Worm (Caenorhabditis elegans) whole organism, dauer: ENCODE measurements around the gene nspb-1.

Source experiments
- unc-62 ChIP-seq: sonication (generic microtip); optimal IDR thresholded peaks from 2 replicates; lab custom pipeline; 2017; ENCODE audit warnings: missing biosample characterization, missing genetic modification reagents, missing genetic modification characterization

The nspb-1 gene

ce11 chrIV:6574343-6574742 lies 16.6 kb downstream of the nspb-1 start:
- TF ChIP-seq unc-62 (GFP tag; lab: Kevin White, UChicago) = no peak

ce11 chrIV:6572655-6573054 lies 18.3 kb downstream of the nspb-1 start:
- TF ChIP-seq unc-62 (GFP tag; lab: Kevin White, UChicago) = no peak

ce11 chrIV:6572238-6572637 lies 18.7 kb downstream of the nspb-1 start, which contains the start of gene bicd-1:
TSS of gene bicd-1 (minus strand) at chrIV:6572338.
- no peak for TF ChIP-seq unc-62 (GFP tag; lab: Kevin White, UChicago)

- no peak for TF ChIP-seq unc-62 (GFP tag; lab: Kevin White, UChicago)
Observed at ce11 chrIV:6565605-6566004, 25.3 kb downstream of the nspb-1 start.

DNA sequence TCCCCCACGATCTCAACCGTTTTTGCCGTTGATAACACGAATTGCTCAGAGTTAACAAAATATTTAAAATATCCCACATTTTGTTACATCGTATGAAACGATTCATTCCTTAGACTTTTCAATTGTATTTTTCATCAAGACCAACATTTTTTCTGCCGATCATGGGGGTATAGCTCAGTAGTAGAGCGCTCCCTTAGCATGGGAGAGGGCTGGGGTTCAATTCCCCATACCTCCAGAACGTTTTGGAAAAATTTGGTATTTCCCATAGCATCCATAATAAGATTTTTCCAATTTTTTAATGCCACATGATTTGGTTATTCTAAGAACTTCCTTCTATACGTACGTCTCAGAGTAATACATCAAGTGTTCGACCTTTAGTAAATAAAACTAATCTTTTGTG lies 28.9 kb downstream of the nspb-1 start:
- no peak for TF ChIP-seq unc-62 (GFP tag; lab: Kevin White, UChicago)

ce11 chrIV:6560434-6560833 lies 30.5 kb downstream of the nspb-1 start, which contains the start of gene best-9:
TSS of gene best-9 (plus strand) at chrIV:6560734.
- TF ChIP-seq unc-62 (GFP tag; lab: Kevin White, UChicago) = no peak

ce11 chrIV:6556624-6557368 lies 34.1 kb downstream of the nspb-1 start, which contains the start of gene try-3:
TSS of gene try-3 (plus strand) at chrIV:6557155.
- TF ChIP-seq unc-62 (GFP tag; lab: Kevin White, UChicago) = no peak

DNA sequence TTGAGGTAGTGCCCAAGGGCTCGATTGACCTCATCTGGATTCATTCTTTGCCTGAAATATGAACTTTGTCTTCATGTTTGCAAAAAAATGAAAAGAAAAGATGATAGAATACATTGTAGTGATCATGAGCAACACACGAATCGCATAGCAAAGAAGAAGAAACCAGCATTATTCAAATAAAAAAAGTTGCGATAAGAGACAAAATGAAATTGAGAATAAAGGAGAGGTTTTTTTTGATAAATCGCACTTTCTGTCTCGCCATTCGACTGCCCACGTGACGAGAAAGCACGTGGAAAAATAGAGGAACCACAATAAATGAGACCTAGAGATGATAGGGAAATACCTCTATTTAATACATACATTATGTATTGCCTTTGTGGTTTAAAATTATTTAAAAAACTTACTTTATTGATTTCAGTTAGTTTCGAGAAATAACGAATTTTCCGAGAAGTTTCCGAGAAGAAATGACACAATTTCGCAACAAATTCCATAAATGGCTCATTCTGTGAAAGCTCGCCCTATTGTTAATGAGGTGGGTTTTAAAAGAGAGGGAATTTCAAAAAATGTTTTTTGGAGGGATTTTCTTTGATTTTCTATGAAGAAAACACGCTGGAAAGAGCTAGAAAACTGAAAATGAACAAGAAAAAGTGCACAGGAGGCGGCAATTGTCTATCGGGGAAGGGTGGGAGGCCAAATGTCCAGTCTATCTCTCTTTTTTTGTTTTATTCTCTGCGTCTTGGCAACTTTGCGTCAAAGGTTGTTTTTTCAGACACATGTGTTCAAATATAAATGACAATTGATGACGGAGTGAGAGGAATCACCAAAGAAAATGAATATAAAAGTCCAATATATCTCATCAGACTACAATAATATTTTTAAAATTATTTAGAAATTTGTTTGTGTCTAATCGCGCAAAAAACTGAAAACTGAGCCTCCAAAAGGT lies 35.3 kb downstream of the nspb-1 start, which contains the start of gene paqr-1:
Gene paqr-1, minus strand, starts transcription at position 51 of the 943 bp plus-strand sequence.
- TF ChIP-seq unc-62 (GFP tag; lab: Kevin White, UChicago) = no peak

ce11 chrIV:6554865-6555264 lies 36.0 kb downstream of the nspb-1 start:
- no peak for TF ChIP-seq unc-62 (GFP tag; lab: Kevin White, UChicago)

- no peak for TF ChIP-seq unc-62 (GFP tag; lab: Kevin White, UChicago)
Observed at ce11 chrIV:6552036-6552435, 38.9 kb downstream of the nspb-1 start.

DNA sequence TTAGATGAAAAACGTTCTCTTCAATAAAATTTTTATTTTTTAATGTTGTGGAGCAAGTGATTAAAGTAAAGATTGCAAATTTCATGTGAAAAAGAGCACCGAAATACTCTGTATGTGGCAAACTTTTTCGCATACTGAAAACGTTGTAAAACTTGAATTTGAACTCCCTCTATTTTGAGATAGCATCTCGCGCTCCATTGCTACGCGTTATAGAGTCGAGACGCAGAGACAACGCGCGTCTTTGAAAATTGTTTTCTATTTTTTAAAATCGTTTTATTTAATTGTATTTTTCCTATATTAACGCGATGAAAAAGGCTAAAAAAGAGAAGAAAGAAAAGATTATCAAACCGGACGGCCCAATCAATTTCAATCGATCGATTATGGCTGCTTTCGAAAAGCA lies 42.3 kb downstream of the nspb-1 start, which contains the start of gene fan-1:
Gene fan-1, plus strand, starts transcription at position 78 of the 400 bp plus-strand sequence.
- no peak for TF ChIP-seq unc-62 (GFP tag; lab: Kevin White, UChicago)

- TF ChIP-seq unc-62 (GFP tag; lab: Kevin White, UChicago) = no peak
Observed at ce11 chrIV:6547397-6547796, 43.5 kb downstream of the nspb-1 start.

DNA sequence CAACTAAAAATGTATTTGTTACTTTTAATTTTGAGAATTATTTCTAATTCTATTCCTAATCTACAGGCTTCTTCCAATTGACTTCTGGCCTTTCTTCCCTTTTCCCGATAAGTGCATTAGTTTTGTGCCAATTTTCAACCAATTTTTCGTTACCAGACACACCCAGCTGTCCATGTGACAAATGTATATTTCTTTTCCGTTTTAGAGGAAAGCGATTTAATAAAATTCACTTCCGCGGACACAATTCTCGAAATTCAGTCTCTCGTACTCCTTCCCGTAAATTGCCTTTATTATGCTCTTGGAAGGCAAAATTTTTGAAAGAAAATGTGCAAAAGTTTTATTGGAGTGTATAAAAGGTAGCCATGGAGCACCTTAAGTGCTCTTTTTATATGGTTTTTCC lies 47.9 kb downstream of the nspb-1 start:
- no peak for TF ChIP-seq unc-62 (GFP tag; lab: Kevin White, UChicago)

DNA sequence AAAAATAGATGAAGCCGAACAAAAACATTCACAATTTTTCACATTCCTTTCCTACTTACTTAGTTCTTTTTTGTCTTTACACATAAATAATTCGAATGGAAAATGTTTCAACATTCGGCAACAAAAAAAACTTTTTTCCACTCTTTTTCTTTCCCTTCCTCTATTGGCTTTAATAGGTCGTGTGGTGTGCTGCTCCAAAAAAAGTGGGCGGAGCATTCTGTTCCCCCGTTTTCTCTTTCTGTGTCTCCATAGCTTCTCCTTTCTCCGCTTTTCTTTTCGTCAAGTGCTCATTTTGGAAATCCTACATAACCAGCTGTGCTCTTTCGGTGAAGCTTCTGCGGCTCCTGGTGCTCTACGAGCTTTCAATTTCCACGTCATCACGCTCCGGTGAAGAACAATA lies 49.5 kb downstream of the nspb-1 start, which contains the start of gene C01G5.25:
Gene C01G5.25, plus strand, starts transcription at position 250 of the 400 bp plus-strand sequence.
- TF ChIP-seq unc-62 (GFP tag; lab: Kevin White, UChicago) = no peak
